Worm (Caenorhabditis elegans) whole organism, L3 larva: ENCODE measurements around the gene Y43F8C.3.

Experiments used
- ZK546.5 ChIP-seq: sonication (generic microtip); optimal IDR thresholded peaks from 2 replicates; lab custom pipeline; 2017; ENCODE audit warnings: missing biosample characterization, missing genetic modification characterization
- ceh-16 ChIP-seq: sonication (generic microtip); optimal IDR thresholded peaks from 2 replicates; lab custom pipeline; 2017; ENCODE audit warnings: missing biosample characterization, missing genetic modification characterization
- daf-12 ChIP-seq: fragments of 150-350 bp; optimal IDR thresholded peaks from 2 replicates; lab custom pipeline; 2014; ENCODE audit warnings: missing biosample characterization, missing genetic modification reagents, missing genetic modification characterization
- elt-3 ChIP-seq, 3 experiments: fragments of 150-350 bp in 1 of 3; sonication (generic microtip) in 2 of 3; optimal IDR thresholded peaks; 2 replicates in 2 of 3; 4 replicates in 1 of 3; lab custom pipeline; 2014 to 2017; ENCODE audit warnings: missing biosample characterization in 3 of 3, missing genetic modification characterization in 3 of 3
- lin-39 ChIP-seq: fragments of 150-350 bp; optimal IDR thresholded peaks from 2 replicates; lab custom pipeline; 2018; ENCODE audit warnings: missing biosample characterization, missing genetic modification reagents, missing genetic modification characterization
- mml-1 ChIP-seq: fragments of 150-350 bp; sonication (generic microtip); optimal IDR thresholded peaks from 3 replicates; lab custom pipeline; 2014; ENCODE audit warnings: missing biosample characterization, missing genetic modification characterization
- nhr-28 ChIP-seq: fragments of 150-350 bp; optimal IDR thresholded peaks from 2 replicates; lab custom pipeline; 2014; ENCODE audit warnings: missing biosample characterization, missing genetic modification characterization
- nhr-43 ChIP-seq: sonication (generic microtip); optimal IDR thresholded peaks from 2 replicates; lab custom pipeline; 2016; ENCODE audit warnings: mild to moderate bottlenecking, missing genetic modification characterization, missing compliant biosample characterization; ENCODE audit not compliant: poor library complexity, severe bottlenecking
- nhr-76 ChIP-seq: fragments of 150-350 bp; sonication (generic microtip); optimal IDR thresholded peaks from 5 replicates; lab custom pipeline; 2014; ENCODE audit warnings: missing biosample characterization, missing genetic modification characterization
- pha-4 ChIP-seq: fragments of 150-350 bp; optimal IDR thresholded peaks from 2 replicates; lab custom pipeline; 2014; ENCODE audit warnings: missing biosample characterization, missing genetic modification reagents, missing genetic modification characterization
- sea-2 ChIP-seq: fragments of 150-350 bp; sonication (generic microtip); optimal IDR thresholded peaks from 4 replicates; lab custom pipeline; 2014; ENCODE audit warnings: missing biosample characterization, missing genetic modification reagents, missing genetic modification characterization
- skn-1 ChIP-seq: fragments of 150-350 bp; optimal IDR thresholded peaks from 2 replicates; lab custom pipeline; 2014; ENCODE audit warnings: missing biosample characterization, missing genetic modification characterization
- tbx-2 ChIP-seq: sonication (generic microtip); optimal IDR thresholded peaks from 2 replicates; lab custom pipeline; 2016; ENCODE audit warnings: mild to moderate bottlenecking, missing genetic modification characterization, missing compliant biosample characterization
- unc-39 ChIP-seq: sonication (generic microtip); optimal IDR thresholded peaks from 4 replicates; lab custom pipeline; 2017; ENCODE audit warnings: missing biosample characterization, missing genetic modification characterization
- unc-62 ChIP-seq: fragments of 150-350 bp; sonication (generic microtip); optimal IDR thresholded peaks from 4 replicates; lab custom pipeline; 2014; ENCODE audit warnings: missing biosample characterization, missing genetic modification reagents, missing genetic modification characterization
- ztf-4 ChIP-seq: fragments of 150-350 bp; optimal IDR thresholded peaks from 2 replicates; lab custom pipeline; 2014; ENCODE audit warnings: missing biosample characterization, missing genetic modification characterization

Y43F8C.3 gene

DNA sequence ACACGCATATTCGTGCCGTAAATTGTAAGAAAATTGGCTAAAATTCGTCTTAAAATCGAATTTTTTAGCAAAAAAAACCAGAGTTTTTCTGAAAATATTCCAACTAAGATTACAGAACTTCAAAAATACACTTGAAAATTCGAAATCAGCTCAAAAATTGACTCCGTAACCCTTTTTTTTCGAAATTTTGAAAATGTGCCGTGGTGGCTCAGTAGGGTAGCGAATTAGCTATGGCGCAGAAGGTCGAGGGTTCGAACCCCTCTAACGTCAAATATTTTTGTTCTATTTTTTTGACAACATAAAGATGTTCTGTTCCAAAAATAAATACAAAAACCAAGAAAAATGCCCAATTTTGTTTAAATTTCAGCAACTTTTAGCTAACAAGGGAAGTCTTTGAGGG, 42.9 kb downstream of the Y43F8C.3 start:
- no peak for TF ChIP-seq mml-1 (tag; lab: Kevin White, UChicago)
- no peak for TF ChIP-seq elt-3 (tag; optimal IDR thresholded peaks at IDR 0.05; lab: Kevin White, UChicago)
- no peak for TF ChIP-seq skn-1 (tag; lab: Kevin White, UChicago)
- no peak for TF ChIP-seq pha-4 (tag; lab: Kevin White, UChicago)
- TF ChIP-seq nhr-76 (tag; lab: Kevin White, UChicago) = no peak
- no peak for TF ChIP-seq lin-39
- no peak for TF ChIP-seq unc-39 (tag; lab: Kevin White, UChicago)
- no peak for TF ChIP-seq tbx-2
- TF ChIP-seq ZK546.5 (tag; lab: Kevin White, UChicago) = no peak
- no peak for TF ChIP-seq nhr-28 (tag; lab: Kevin White, UChicago)
- no peak for TF ChIP-seq daf-12 (tag; lab: Kevin White, UChicago)

- TF ChIP-seq skn-1 (tag; lab: Kevin White, UChicago) (no peak), ceh-16 (no peak), mml-1 (tag; lab: Kevin White, UChicago) (no peak), unc-62 (GFP tag; lab: Kevin White, UChicago) (no peak)
Observed at ce11 chrV:19570102-19570501, 52.3 kb downstream of the Y43F8C.3 start.

- TF ChIP-seq nhr-43 (tag; lab: Kevin White, UChicago) (no peak), sea-2 (GFP tag; lab: Kevin White, UChicago) (no peak), ztf-4 (tag; lab: Kevin White, UChicago) (no peak)
Observed at ce11 chrV:19565082-19565481, 57.3 kb downstream of the Y43F8C.3 start, which contains the start of gene kcnl-1. TSS of gene kcnl-1 (plus strand) at chrV:19565382.
